Fruit fly (Drosophila melanogaster) whole organism, adult: ENCODE measurements around the gene Cdc14.

Experiments
- CG7045 ChIP-seq: fragments of 200-800 bp; sonication (Bioruptor generic); optimal IDR thresholded peaks from 2 replicates; lab custom pipeline; 2017; ENCODE audit warnings: missing biosample characterization, mild to moderate bottlenecking, missing genetic modification characterization
- CG7101 ChIP-seq: fragments of 200-800 bp; sonication (Bioruptor generic); optimal IDR thresholded peaks from 2 replicates; lab custom pipeline; 2018; ENCODE audit warnings: missing biosample characterization, mild to moderate bottlenecking, missing genetic modification characterization, moderate library complexity
- Clk ChIP-seq: fragments of 200-800 bp; sonication (Bioruptor generic); optimal IDR thresholded peaks from 2 replicates; lab custom pipeline; 2017; ENCODE audit warnings: missing biosample characterization, missing genetic modification characterization
- Hr96 ChIP-seq: fragments of 200-800 bp; sonication (Bioruptor generic); optimal IDR thresholded peaks from 2 replicates; lab custom pipeline; 2016; ENCODE audit warnings: missing biosample characterization, missing genetic modification characterization
- Mnt ChIP-seq: fragments of 200-800 bp; sonication (Bioruptor generic); optimal IDR thresholded peaks from 2 replicates; lab custom pipeline; 2016; ENCODE audit warnings: missing biosample characterization, mild to moderate bottlenecking, missing genetic modification characterization
- cic ChIP-seq: fragments of 200-800 bp; sonication (Bioruptor generic); optimal IDR thresholded peaks from 2 replicates; lab custom pipeline; 2017; ENCODE audit warnings: missing biosample characterization, mild to moderate bottlenecking, missing genetic modification characterization, moderate library complexity
- ovo ChIP-seq: fragments of 200-800 bp; sonication (Bioruptor generic); optimal IDR thresholded peaks from 2 replicates; lab custom pipeline; 2016; ENCODE audit warnings: missing biosample characterization, missing genetic modification characterization
- pad ChIP-seq: fragments of 200-800 bp; sonication (Bioruptor generic); optimal IDR thresholded peaks from 3 replicates; lab custom pipeline; 2017; ENCODE audit warnings: missing biosample characterization, missing genetic modification characterization, mild to moderate bottlenecking, moderate library complexity, missing genetic modification reagents
- tj ChIP-seq: fragments of 200-800 bp; sonication (Bioruptor generic); optimal IDR thresholded peaks from 3 replicates; lab custom pipeline; 2017; ENCODE audit warnings: missing biosample characterization, mild to moderate bottlenecking, missing genetic modification characterization, moderate library complexity

DNA sequence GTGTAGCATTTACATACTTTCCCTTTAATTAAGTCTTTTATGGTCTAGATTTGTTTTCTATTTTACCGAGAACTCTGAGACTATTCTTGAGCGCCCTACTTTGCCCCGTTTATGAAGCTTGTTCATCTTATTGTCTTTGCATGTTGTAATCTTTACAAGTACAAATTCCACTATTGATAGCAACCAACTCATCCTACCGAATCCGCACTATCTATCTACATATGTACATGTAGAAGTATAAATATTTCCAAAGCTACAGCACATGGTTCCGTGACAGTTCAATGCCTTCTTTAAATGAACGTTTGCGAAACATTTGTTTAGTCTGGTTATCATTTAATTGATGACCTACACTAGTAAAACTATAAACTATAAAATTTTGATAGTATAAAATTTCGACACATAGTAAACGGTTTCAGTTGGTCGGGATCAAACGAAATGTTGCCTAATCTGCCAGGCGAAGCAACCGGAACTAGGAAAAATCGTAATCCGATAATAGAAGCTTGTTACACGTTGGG is 21.5 kb downstream of the Cdc14 start:
- TF ChIP-seq CG7101 (tag; lab: Kevin White, UChicago) = no peak
- no peak for TF ChIP-seq pad
- no peak for TF ChIP-seq ovo
- no peak for TF ChIP-seq CG7045 (GFP tag; lab: Kevin White, UChicago)
- no peak for TF ChIP-seq Hr96 (GFP tag; lab: Kevin White, UChicago)
- no peak for TF ChIP-seq cic (GFP tag; lab: Kevin White, UChicago)
- TF ChIP-seq Clk = no peak
- peak; percentile 5 for TF ChIP-seq Mnt (GFP tag; lab: Kevin White, UChicago)
- no peak for TF ChIP-seq tj (GFP tag; lab: Kevin White, UChicago)
